Worm (Caenorhabditis elegans): ENCODE data around the gene F59B10.4.

The F59B10.4 gene

DNA sequence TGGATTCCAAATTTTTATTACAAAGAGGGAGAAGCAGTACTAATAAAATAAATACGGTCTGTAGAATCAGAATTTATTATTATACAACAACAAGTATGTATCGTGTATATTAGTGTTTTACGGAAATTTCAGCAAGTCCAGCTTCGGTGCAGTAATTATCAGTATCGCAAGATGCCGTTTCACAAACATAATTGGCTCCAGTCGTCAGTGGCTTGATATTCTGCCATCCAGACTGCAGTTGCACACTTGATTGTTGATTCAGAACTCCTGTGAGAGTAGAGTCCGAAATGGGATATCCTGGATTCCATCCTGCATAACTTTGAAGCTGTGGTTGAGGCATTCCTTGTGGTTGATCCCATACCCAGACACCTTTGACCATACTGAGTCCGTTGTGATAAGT, 38.9 kb downstream of the F59B10.4 start:
- TF ChIP-seq ztf-4 (tag; optimal IDR thresholded peaks at IDR 0.05) (no peak), ZK546.5 (tag; optimal IDR thresholded peaks at IDR 0.05) (no peak), aly-2 (tag; optimal IDR thresholded peaks at IDR 0.05) (no peak), fkh-2 (tag; optimal IDR thresholded peaks at IDR 0.05) (no peak), mdl-1 (tag; optimal IDR thresholded peaks at IDR 0.05) (no peak), nhr-28 (tag; optimal IDR thresholded peaks at IDR 0.05) (no peak), tbx-2 (tag; optimal IDR thresholded peaks at IDR 0.05) (no peak), nhr-11 (tag; optimal IDR thresholded peaks at IDR 0.05) (no peak), skn-1 (tag; optimal IDR thresholded peaks at IDR 0.05) (no peak), lin-15B (tag; optimal IDR thresholded peaks at IDR 0.05) (no peak), ztf-11 (tag; optimal IDR thresholded peaks at IDR 0.05) (no peak), ceh-82 (tag; optimal IDR thresholded peaks at IDR 0.05) (no peak), pha-4 (tag; optimal IDR thresholded peaks at IDR 0.05) (no peak), fkh-10 (GFP tag; optimal IDR thresholded peaks at IDR 0.05) (no peak), nfya-1 (tag; optimal IDR thresholded peaks at IDR 0.05; ENCODE audit: insufficient read depth) (no peak), jun-1 (tag; optimal IDR thresholded peaks at IDR 0.05) (no peak), nhr-237 (tag; optimal IDR thresholded peaks at IDR 0.05) (no peak), fos-1 (tag; optimal IDR thresholded peaks at IDR 0.05) (no peak), daf-12 (tag; optimal IDR thresholded peaks at IDR 0.05) (no peak)

DNA sequence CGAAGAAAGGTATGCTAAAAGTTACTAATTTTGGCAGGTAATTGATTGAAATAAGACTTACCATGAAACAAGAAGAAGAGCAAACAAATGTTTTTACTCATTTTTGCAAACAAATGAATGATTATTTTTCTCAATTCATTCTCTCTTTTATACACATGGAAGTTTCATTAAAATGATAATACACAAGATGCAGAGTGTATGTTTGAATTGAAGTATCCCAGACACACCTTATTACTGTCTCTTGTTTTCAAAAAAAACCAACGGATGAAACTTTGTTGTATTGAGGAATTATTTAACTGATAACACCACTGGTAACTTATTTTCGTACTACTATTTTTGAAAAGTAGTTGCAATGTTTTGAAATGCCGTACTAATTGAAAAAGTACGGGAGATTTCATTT, 39.6 kb downstream of the F59B10.4 start, which contains the start of gene clec-59:
TSS of gene clec-59 (minus strand) at position 101 of the 400 bp plus-strand sequence.
- TF ChIP-seq elt-3 (tag; optimal IDR thresholded peaks at IDR 0.05): no peak
- no peak for TF ChIP-seq nhr-67 (tag; optimal IDR thresholded peaks at IDR 0.05)
- no peak for TF ChIP-seq aly-2 (tag; optimal IDR thresholded peaks at IDR 0.05)
- TF ChIP-seq nhr-25 (tag; optimal IDR thresholded peaks at IDR 0.05): no peak
- TF ChIP-seq fkh-2 (tag; optimal IDR thresholded peaks at IDR 0.05): no peak
- no peak for TF ChIP-seq egl-27 (tag; optimal IDR thresholded peaks at IDR 0.05)
- TF ChIP-seq nhr-12 (tag; optimal IDR thresholded peaks at IDR 0.05): no peak
- no peak for TF ChIP-seq hmg-11 (tag; optimal IDR thresholded peaks at IDR 0.05)
- no peak for TF ChIP-seq nhr-28 (tag; optimal IDR thresholded peaks at IDR 0.05)
- TF ChIP-seq pqm-1 (tag; optimal IDR thresholded peaks at IDR 0.05): no peak
- TF ChIP-seq pha-4 (tag; optimal IDR thresholded peaks at IDR 0.05): no peak
- no peak for TF ChIP-seq zag-1 (tag; optimal IDR thresholded peaks at IDR 0.05)
- no peak for TF ChIP-seq ztf-4 (tag; optimal IDR thresholded peaks at IDR 0.05)
- no peak for TF ChIP-seq lin-39 (tag; optimal IDR thresholded peaks at IDR 0.05)

DNA sequence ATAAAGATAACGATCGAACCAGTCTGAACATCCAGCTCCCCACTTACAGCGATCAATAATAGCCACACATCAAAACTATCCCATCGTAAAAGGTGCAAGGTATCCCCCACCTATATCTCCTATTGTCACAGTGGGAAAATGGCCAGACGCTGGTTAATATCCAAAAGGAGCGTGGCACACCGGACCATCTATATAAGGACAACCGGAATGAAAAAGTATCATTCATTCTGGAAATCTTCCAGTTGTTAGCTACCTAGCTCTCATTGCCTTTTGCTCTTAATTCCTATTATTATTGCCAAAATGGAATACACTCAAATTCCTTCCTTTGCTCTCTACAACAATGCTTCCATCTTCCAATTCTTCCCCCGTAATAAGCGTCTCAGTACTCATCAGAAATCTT, 42.0 kb downstream of the F59B10.4 start, which contains the start of gene ZK666.4:
TSS of gene ZK666.4 (plus strand) at position 301 of the 400 bp plus-strand sequence.
- TF ChIP-seq ceh-82 (tag; optimal IDR thresholded peaks at IDR 0.05): no peak
- TF ChIP-seq pqm-1 (tag; optimal IDR thresholded peaks at IDR 0.05): no peak

DNA sequence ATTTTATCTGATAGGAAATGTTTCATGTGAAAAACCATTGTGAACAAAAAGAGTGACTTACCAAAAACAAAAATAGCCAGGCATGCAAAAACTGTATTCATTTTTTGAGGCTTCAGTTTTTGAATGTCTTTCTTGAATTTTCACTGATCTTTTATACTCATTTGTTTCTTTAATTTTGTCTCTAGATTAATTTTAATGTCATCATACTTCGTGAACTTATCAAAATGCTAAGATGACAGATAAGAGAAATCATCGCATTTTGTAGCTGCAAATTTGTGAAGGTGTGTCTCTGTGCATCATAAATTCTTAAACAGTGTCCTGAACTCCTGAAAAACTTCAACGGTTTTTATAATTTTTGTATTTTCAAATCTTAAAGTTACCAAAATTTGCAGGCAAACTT, 42.9 kb downstream of the F59B10.4 start, which contains the start of gene clec-58:
TSS of gene clec-58 (minus strand) at position 101 of the 400 bp plus-strand sequence.
- no peak for TF ChIP-seq eor-1 (tag; optimal IDR thresholded peaks at IDR 0.05)
- no peak for TF ChIP-seq nfya-1 (tag; optimal IDR thresholded peaks at IDR 0.05; ENCODE audit: insufficient read depth)
- TF ChIP-seq ceh-9 (tag; optimal IDR thresholded peaks at IDR 0.05): no peak
- no peak for TF ChIP-seq nhr-28 (tag; optimal IDR thresholded peaks at IDR 0.05)
- TF ChIP-seq nhr-23 (tag; optimal IDR thresholded peaks at IDR 0.05): no peak
- TF ChIP-seq unc-62 (GFP tag; optimal IDR thresholded peaks at IDR 0.05): no peak
- TF ChIP-seq nhr-43 (tag; optimal IDR thresholded peaks at IDR 0.05; ENCODE audit: poor library complexity, severe bottlenecking): no peak
- TF ChIP-seq elt-2 (tag; optimal IDR thresholded peaks at IDR 0.05): no peak
- no peak for TF ChIP-seq zag-1 (tag; optimal IDR thresholded peaks at IDR 0.05)
- TF ChIP-seq aly-2 (tag; optimal IDR thresholded peaks at IDR 0.05): no peak
- TF ChIP-seq lsy-12 (tag; optimal IDR thresholded peaks at IDR 0.05): no peak
- no peak for TF ChIP-seq nhr-12 (tag; optimal IDR thresholded peaks at IDR 0.05)
- TF ChIP-seq mdl-1 (tag; optimal IDR thresholded peaks at IDR 0.05): no peak
- no peak for TF ChIP-seq egl-27 (tag; optimal IDR thresholded peaks at IDR 0.05)
- TF ChIP-seq nhr-11 (tag; optimal IDR thresholded peaks at IDR 0.05): no peak
- no peak for TF ChIP-seq jun-1 (tag; optimal IDR thresholded peaks at IDR 0.05)
- no peak for TF ChIP-seq pha-4 (tag; optimal IDR thresholded peaks at IDR 0.05)
- no peak for TF ChIP-seq snpc-4 (tag; optimal IDR thresholded peaks at IDR 0.05)
- no peak for TF ChIP-seq fos-1 (tag; optimal IDR thresholded peaks at IDR 0.05)
